Worm (Caenorhabditis elegans) whole organism, L2 larva: ENCODE measurements around the gene cyp-25A4.

ENCODE experiments used
- F13H6.1 ChIP-seq: sonication (generic microtip); optimal IDR thresholded peaks from 2 replicates; lab custom pipeline; 2016; ENCODE audit warnings: missing genetic modification characterization, missing compliant biosample characterization
- alr-1 ChIP-seq: fragments of 150-350 bp; optimal IDR thresholded peaks from 2 replicates; lab custom pipeline; 2014; ENCODE audit warnings: missing biosample characterization, missing genetic modification characterization
- aly-2 ChIP-seq: fragments of 150-350 bp; optimal IDR thresholded peaks from 2 replicates; lab custom pipeline; 2014; ENCODE audit warnings: missing biosample characterization, missing genetic modification characterization
- ama-1 ChIP-seq: fragments of 150-350 bp; optimal IDR thresholded peaks from 2 replicates; lab custom pipeline; 2018; ENCODE audit warnings: inconsistent platforms
- blmp-1 ChIP-seq: sonication (generic microtip); optimal IDR thresholded peaks from 2 replicates; lab custom pipeline; 2017; ENCODE audit warnings: missing genetic modification characterization, mild to moderate bottlenecking, missing compliant biosample characterization, antibody characterized with exemption, moderate library complexity; ENCODE audit not compliant: insufficient read depth
- egl-27 ChIP-seq: sonication (generic microtip); optimal IDR thresholded peaks from 3 replicates; lab custom pipeline; 2017; ENCODE audit warnings: missing biosample characterization, missing genetic modification reagents, missing genetic modification characterization
- elt-1 ChIP-seq: fragments of 150-350 bp; optimal IDR thresholded peaks from 2 replicates; lab custom pipeline; 2014; ENCODE audit warnings: missing biosample characterization, missing genetic modification characterization
- fos-1 ChIP-seq: fragments of 150-350 bp; optimal IDR thresholded peaks from 2 replicates; lab custom pipeline; 2014; ENCODE audit warnings: missing biosample characterization, missing genetic modification characterization
- nhr-10 ChIP-seq: sonication (generic microtip); optimal IDR thresholded peaks from 2 replicates; lab custom pipeline; 2017; ENCODE audit warnings: missing biosample characterization, missing genetic modification characterization
- nhr-23 ChIP-seq: fragments of 150-350 bp; optimal IDR thresholded peaks from 2 replicates; lab custom pipeline; 2014; ENCODE audit warnings: missing biosample characterization, missing genetic modification reagents, missing genetic modification characterization
- ztf-11 ChIP-seq: sonication (generic microtip); optimal IDR thresholded peaks from 2 replicates; lab custom pipeline; 2017; ENCODE audit warnings: missing biosample characterization, missing genetic modification characterization

DNA sequence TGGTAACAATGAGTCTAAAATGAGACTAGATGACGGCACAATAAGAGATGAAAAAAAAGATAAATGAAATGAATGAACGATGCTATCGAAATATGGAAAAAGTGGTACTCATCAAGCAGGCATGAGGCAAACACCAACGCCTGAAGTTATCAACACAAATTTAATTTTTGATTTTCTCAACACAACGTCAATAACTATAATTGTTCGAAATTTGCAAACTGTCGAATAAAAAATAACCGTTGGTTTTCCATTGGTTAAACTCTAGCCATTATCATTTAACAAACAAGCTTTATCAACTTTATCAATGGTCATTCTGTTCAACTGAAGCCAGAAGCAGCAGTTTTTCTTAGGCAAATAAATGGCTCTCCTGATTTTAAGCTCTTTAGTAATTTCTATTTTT is 19.6 kb downstream of the cyp-25A4 start, which contains the start of gene cyp-25A1:
- TF ChIP-seq F13H6.1 (tag; lab: Kevin White, UChicago) = no peak
- no peak for TF ChIP-seq nhr-23 (tag; lab: Kevin White, UChicago)
- no peak for TF ChIP-seq ama-1 (lab: Kevin White, UChicago)
- no peak for TF ChIP-seq fos-1 (tag; lab: Kevin White, UChicago)
- no peak for TF ChIP-seq blmp-1
- no peak for TF ChIP-seq elt-1
- no peak for TF ChIP-seq aly-2 (tag; lab: Kevin White, UChicago)
- TF ChIP-seq alr-1 (tag; lab: Kevin White, UChicago) = no peak
- no peak for TF ChIP-seq nhr-10 (tag; lab: Kevin White, UChicago)
- no peak for TF ChIP-seq ztf-11
- TF ChIP-seq egl-27 (tag; lab: Kevin White, UChicago) = no peak
